Worm (Caenorhabditis elegans) whole organism, late embryonic: ENCODE measurements around the gene str-23.
A peak's percentile ranks its signal among the peaks of the same experiment; 100 is the strongest.

Experiments
- C08G9.2 ChIP-seq: sonication (generic microtip); optimal IDR thresholded peaks from 2 replicates; lab custom pipeline; 2016; ENCODE audit warnings: mild to moderate bottlenecking, missing genetic modification characterization, moderate library complexity, missing compliant biosample characterization
- ahr-1 ChIP-seq: sonication (generic microtip); optimal IDR thresholded peaks from 2 replicates; lab custom pipeline; 2016; ENCODE audit warnings: missing genetic modification characterization, missing compliant biosample characterization
- ama-1 ChIP-seq: fragments of 150-350 bp; optimal IDR thresholded peaks from 2 replicates; lab custom pipeline; 2014
- ceh-2 ChIP-seq: sonication (generic microtip); optimal IDR thresholded peaks from 2 replicates; lab custom pipeline; 2016; ENCODE audit warnings: missing genotype, missing genetic modification characterization, missing compliant biosample characterization
- ceh-9 ChIP-seq: sonication (generic microtip); optimal IDR thresholded peaks from 2 replicates; lab custom pipeline; 2016; ENCODE audit warnings: mild to moderate bottlenecking, missing genetic modification characterization, inconsistent platforms, missing compliant biosample characterization
- elt-2 ChIP-seq: sonication (generic microtip); optimal IDR thresholded peaks from 2 replicates; lab custom pipeline; 2016; ENCODE audit warnings: missing genetic modification reagents, missing genetic modification characterization, missing compliant biosample characterization
- nhr-11 ChIP-seq: fragments of 150-350 bp; optimal IDR thresholded peaks from 2 replicates; lab custom pipeline; 2014; ENCODE audit warnings: missing biosample characterization, missing genetic modification characterization

DNA sequence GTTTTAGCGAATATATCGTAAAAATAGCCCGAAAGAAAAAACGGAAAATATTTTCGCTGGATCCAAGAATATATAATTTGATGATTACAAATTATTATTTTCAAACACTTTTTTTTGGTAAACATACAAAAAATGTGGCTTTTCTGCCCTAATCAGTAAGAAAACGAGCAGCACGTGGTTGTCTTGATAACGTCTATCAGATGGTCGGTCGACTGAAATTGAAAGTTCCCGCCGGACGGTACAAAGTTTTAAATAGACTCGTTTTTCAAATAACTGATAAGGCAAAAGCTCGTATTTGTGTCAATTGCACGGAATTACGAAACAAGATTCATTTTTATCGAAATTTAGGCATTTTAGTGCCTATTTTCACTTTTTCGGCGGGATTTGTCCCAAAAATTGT, 22.0 kb downstream of the str-23 start:
- peak; percentile 75 for TF ChIP-seq elt-2 (tag; lab: Kevin White, UChicago)
- TF ChIP-seq nhr-11 (tag; lab: Kevin White, UChicago): no peak
- no peak for TF ChIP-seq ceh-2
- no peak for TF ChIP-seq ama-1 (lab: Kevin White, UChicago)
- TF ChIP-seq ceh-9 (tag; lab: Kevin White, UChicago): no peak
- no peak for TF ChIP-seq ahr-1 (tag; lab: Kevin White, UChicago)
- no peak for TF ChIP-seq C08G9.2 (tag; lab: Kevin White, UChicago)
